Fruit fly (Drosophila melanogaster): Measurements from ENCODE around the gene ImpE2.
A peak's percentile ranks its signal among the peaks of the same experiment; 100 is the strongest.

ImpE2 gene

DNA sequence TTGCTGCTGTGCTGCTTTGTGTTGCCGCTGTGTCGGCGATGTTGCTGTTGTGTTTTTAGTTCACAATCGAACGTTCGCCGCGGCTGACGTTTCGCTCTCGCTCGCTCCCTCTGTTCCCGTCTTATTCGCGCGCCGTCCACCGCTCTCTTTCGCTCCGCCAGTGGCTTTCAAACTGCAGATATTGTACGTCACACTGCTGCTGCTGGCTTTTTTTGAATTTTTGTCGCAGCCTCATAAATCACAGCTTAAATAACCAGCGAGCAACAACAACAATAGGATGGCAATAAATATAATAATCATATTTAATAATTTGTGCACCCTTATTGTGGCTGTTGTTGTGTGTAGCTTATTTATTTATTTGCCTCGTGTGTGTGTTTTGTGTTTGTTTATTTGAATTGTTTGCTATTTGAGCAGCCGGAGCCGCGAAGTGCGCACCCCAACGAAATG lies 31.1 kb upstream of the ImpE2 start (continued):
- TF ChIP-seq tup (GFP tag; optimal IDR thresholded peaks at IDR 0.05) (no peak), Neu2 (GFP tag; optimal IDR thresholded peaks at IDR 0.05; ENCODE audit: borderline replicate concordance) (no peak), zen (tag; optimal IDR thresholded peaks at IDR 0.05) (no peak), ara (GFP tag; IDR thresholded peaks at IDR 0.05) (peak; percentile 33; the same call in 1 of the 2 replicates), CG15601 (tag; optimal IDR thresholded peaks at IDR 0.05) (peak; percentile 45), ase (GFP tag; IDR thresholded peaks at IDR 0.05) (no peak), CG13424 (tag; optimal IDR thresholded peaks at IDR 0.05) (no peak), sens (GFP tag) (peak; percentile 82), abd-A (tag; optimal IDR thresholded peaks at IDR 0.05) (peak; percentile 71), Rfx (GFP tag; IDR thresholded peaks at IDR 0.05) (peak; percentile 52; the same call in 1 of the 2 replicates), CG17186 (GFP tag; optimal IDR thresholded peaks at IDR 0.05) (no peak), CG9932 (GFP tag; IDR thresholded peaks at IDR 0.05) (no peak), CG11723 (GFP tag; optimal IDR thresholded peaks at IDR 0.05) (no peak), fd96Cb (tag; optimal IDR thresholded peaks at IDR 0.05) (no peak), E2f2 (GFP tag; IDR thresholded peaks at IDR 0.05) (0 out of 2 replicates have a peak, but pooled peaks have one; percentile 21), chinmo (GFP tag; IDR thresholded peaks at IDR 0.05; ENCODE audit: partially characterized antibody) (peak; percentile 65; the same call in 1 of the 4 replicates), Taf1 (GFP tag; IDR thresholded peaks at IDR 0.05) (no peak), gsb-n (tag; optimal IDR thresholded peaks at IDR 0.05) (peak; percentile 47), CG17912 (GFP tag; optimal IDR thresholded peaks at IDR 0.05) (no peak), sob (GFP tag; IDR thresholded peaks at IDR 0.05) (0 out of 2 replicates have a peak, but pooled peaks have one; percentile 52), cas (GFP tag; IDR thresholded peaks at IDR 0.05) (no peak), GATAe (GFP tag; conservative IDR thresholded peaks at IDR 0.05) (no peak), onecut (GFP tag; IDR thresholded peaks at IDR 0.05) (peak; percentile 42), caup (GFP tag; optimal IDR thresholded peaks at IDR 0.05; ENCODE audit: severe bottlenecking) (peak; percentile 79), Fer1 (GFP tag; optimal IDR thresholded peaks at IDR 0.05) (peak; percentile 64), otp (GFP tag; IDR thresholded peaks at IDR 0.05) (0 out of 3 replicates have a peak, but pooled peaks have one; percentile 7), CG4424 (GFP tag; optimal IDR thresholded peaks at IDR 0.05) (no peak), HHEX (GFP tag; optimal IDR thresholded peaks at IDR 0.05) (peak; percentile 79), Jarid2 (GFP tag; optimal IDR thresholded peaks at IDR 0.05) (peak; percentile 95), Sry-δ (GFP tag; optimal IDR thresholded peaks at IDR 0.05) (no peak), CG10462 (GFP tag; optimal IDR thresholded peaks at IDR 0.05) (no peak), mam (GFP tag; optimal IDR thresholded peaks at IDR 0.05) (no peak)

DNA sequence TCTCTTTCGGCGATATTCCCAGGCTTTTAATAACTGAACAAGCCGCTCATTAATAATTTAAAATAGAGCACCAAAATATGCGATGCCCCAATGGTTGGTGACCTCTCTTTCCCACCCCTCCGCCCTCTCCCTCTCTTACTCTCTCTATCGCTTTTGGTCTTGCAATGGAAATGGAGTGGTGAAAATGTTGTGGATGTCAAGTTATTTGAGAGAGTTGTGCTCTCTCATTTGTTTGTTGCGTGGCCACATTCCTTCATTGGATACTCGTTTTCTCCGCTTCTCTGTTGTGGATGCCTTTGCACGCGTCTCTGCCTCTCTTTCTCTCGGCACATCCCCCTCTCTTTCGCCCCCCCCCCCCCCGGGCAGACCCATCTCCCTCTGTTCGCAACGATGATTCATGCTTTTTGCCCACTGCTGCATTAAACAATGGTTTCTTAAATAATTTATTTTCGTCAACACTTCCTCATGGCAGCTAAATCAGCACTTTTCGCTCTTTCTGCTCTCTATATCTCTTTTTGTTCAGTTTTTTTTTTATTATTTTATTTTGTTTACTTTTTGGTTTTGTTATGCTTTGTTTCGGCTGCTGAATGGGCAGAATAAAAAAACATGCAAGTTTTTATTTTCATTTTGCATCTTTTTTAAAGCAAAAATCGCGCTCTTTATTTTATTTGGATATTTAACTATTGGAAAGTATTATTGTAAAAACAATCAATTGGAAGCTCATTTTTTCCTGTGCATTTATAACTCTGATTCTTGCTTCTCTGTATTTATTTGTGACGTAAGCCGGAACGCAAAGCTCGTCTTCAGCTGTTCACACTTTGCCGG lies 30.2 kb upstream of the ImpE2 start:
- TF ChIP-seq CG10366 (GFP tag; IDR thresholded peaks at IDR 0.05) (peak; percentile 25; the same call in 1 of the 2 replicates), CG12769 (tag; optimal IDR thresholded peaks at IDR 0.05) (peak; percentile 52), sd (tag; optimal IDR thresholded peaks at IDR 0.05) (peak; percentile 97), CG4854 (GFP tag; optimal IDR thresholded peaks at IDR 0.05) (no peak), nom (GFP tag; optimal IDR thresholded peaks at IDR 0.05) (peak; percentile 0), bcd (GFP tag; optimal IDR thresholded peaks at IDR 0.05) (peak; percentile 35), emc (GFP tag; optimal IDR thresholded peaks at IDR 0.05) (no peak), CG10431 (GFP tag; optimal IDR thresholded peaks at IDR 0.05) (peak; percentile 21), CG9215 (GFP tag; IDR thresholded peaks at IDR 0.05) (no peak), Elba2 (GFP tag; optimal IDR thresholded peaks at IDR 0.05) (no peak), ab (GFP tag; optimal IDR thresholded peaks at IDR 0.05) (no peak), CG17361 (GFP tag; IDR thresholded peaks at IDR 0.05) (peak; percentile 58; the same call in 1 of the 3 replicates), CG6254 (GFP tag; optimal IDR thresholded peaks at IDR 0.05) (peak; percentile 5), Ptx1 (GFP tag; IDR thresholded peaks at IDR 0.05) (peak; percentile 28; the same call in 1 of the 2 replicates), lbe (GFP tag; optimal IDR thresholded peaks at IDR 0.05) (peak; percentile 39), CG18619 (GFP tag; optimal IDR thresholded peaks at IDR 0.05) (peak; percentile 34), E2f1 (GFP tag; IDR thresholded peaks at IDR 0.05) (no peak), CG13424 (tag; optimal IDR thresholded peaks at IDR 0.05) (peak; percentile 50), vvl (GFP tag; IDR thresholded peaks at IDR 0.05) (peak; percentile 66; the same call in 1 of the 2 replicates)

Data from whole organism, embryonic.